Fruit fly (Drosophila melanogaster): Measurements from ENCODE around the gene Rox8.
A peak's percentile ranks its signal among the peaks of the same experiment; 100 is the strongest.

Rox8 gene

DNA sequence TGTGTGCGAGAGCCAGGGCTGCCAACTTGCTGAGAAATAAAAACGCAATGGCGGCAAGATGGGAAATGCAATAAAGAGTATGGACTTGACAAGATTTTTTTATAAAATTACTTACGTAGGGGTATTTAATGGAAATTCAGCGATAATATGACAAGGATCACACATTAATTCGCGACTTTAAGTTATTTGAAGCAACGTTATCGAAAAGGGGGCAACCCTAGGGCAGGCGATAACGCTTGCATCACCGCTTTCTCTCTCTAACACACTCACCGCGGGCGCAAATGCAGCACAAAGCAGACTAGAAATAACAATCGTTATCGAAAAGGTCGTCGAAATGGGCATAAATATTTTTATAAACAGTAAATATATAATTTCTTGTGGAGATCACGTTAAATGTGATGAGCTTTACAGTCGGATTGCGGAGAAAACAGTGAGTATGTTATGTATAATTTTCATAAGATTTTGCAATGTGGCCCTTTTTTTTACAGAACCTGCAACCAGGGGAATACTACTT, at the start of gene Rox8 (continued):
- TF ChIP-seq CG15601 (tag; optimal IDR thresholded peaks at IDR 0.05) (peak; percentile 21), CG8765 (GFP tag; IDR thresholded peaks at IDR 0.05) (no peak), CG10959 (GFP tag; IDR thresholded peaks at IDR 0.05) (no peak), CG1792 (GFP tag; optimal IDR thresholded peaks at IDR 0.05) (no peak), CG11085 (GFP tag; IDR thresholded peaks at IDR 0.05) (no peak), Elba2 (GFP tag; optimal IDR thresholded peaks at IDR 0.05) (no peak), CG7839 (tag; optimal IDR thresholded peaks at IDR 0.05) (peak; percentile 24), cato (GFP tag; optimal IDR thresholded peaks at IDR 0.05; ENCODE audit: borderline replicate concordance) (no peak), CG1832 (GFP tag; optimal IDR thresholded peaks at IDR 0.05) (peak; percentile 67), CG1602 (GFP tag; optimal IDR thresholded peaks at IDR 0.05) (peak; percentile 14), H15 (GFP tag; IDR thresholded peaks at IDR 0.05) (no peak), oc (tag; optimal IDR thresholded peaks at IDR 0.05) (no peak), Ada2b (GFP tag; IDR thresholded peaks at IDR 0.05) (no peak), bigmax (GFP tag; optimal IDR thresholded peaks at IDR 0.05) (no peak), rib (GFP tag; IDR thresholded peaks at IDR 0.05) (no peak), CG18011 (GFP tag; optimal IDR thresholded peaks at IDR 0.05) (no peak), tio (GFP tag; optimal IDR thresholded peaks at IDR 0.05) (no peak), HLH4C (GFP tag; IDR thresholded peaks at IDR 0.05; ENCODE audit: partially characterized antibody) (peak; percentile 70), nmo (GFP tag; optimal IDR thresholded peaks at IDR 0.05) (peak; percentile 68), usp (GFP tag; optimal IDR thresholded peaks at IDR 0.05) (no peak), CG17568 (GFP tag; optimal IDR thresholded peaks at IDR 0.05) (peak; percentile 10), CG13123 (GFP tag; optimal IDR thresholded peaks at IDR 0.05) (no peak), maf-S (GFP tag; optimal IDR thresholded peaks at IDR 0.05) (no peak), CG2129 (GFP tag; IDR thresholded peaks at IDR 0.05; ENCODE audit: partially characterized antibody) (no peak), sens-2 (GFP tag; IDR thresholded peaks at IDR 0.05) (no peak), zfh1 (GFP tag; IDR thresholded peaks at IDR 0.05) (no peak), chm (GFP tag; IDR thresholded peaks at IDR 0.05) (no peak), jing (GFP tag; optimal IDR thresholded peaks at IDR 0.05) (no peak), CG12769 (tag; optimal IDR thresholded peaks at IDR 0.05) (peak; percentile 20), CG15479 (GFP tag; optimal IDR thresholded peaks at IDR 0.05) (peak; percentile 83), CG12942 (GFP tag; optimal IDR thresholded peaks at IDR 0.05) (no peak), NC2α (GFP tag; optimal IDR thresholded peaks at IDR 0.05) (no peak), lilli (GFP tag; optimal IDR thresholded peaks at IDR 0.05) (peak; percentile 58), CG8359 (GFP tag; optimal IDR thresholded peaks at IDR 0.05; ENCODE audit: borderline replicate concordance) (no peak), seq (GFP tag; IDR thresholded peaks at IDR 0.05) (peak; percentile 35; the same call in 1 of the 2 replicates), Sox100B (GFP tag; optimal IDR thresholded peaks at IDR 0.05) (no peak), vnd (GFP tag; IDR thresholded peaks at IDR 0.05; ENCODE audit: partially characterized antibody) (peak; percentile 55; the same call in 2 of the 3 replicates), emc (GFP tag; optimal IDR thresholded peaks at IDR 0.05) (no peak), fd3F (GFP tag; optimal IDR thresholded peaks at IDR 0.05) (no peak), btn (GFP tag; optimal IDR thresholded peaks at IDR 0.05) (no peak), dmrt99B (tag; optimal IDR thresholded peaks at IDR 0.05) (no peak), CG10431 (GFP tag; optimal IDR thresholded peaks at IDR 0.05) (peak; percentile 21), CG17328 (GFP tag; IDR thresholded peaks at IDR 0.05) (no peak), CkIIα-i1 (GFP tag; IDR thresholded peaks at IDR 0.05) (no peak), Ravus (GFP tag; IDR thresholded peaks at IDR 0.05) (no peak), CG10274 (GFP tag; optimal IDR thresholded peaks at IDR 0.05) (no peak), unpg (GFP tag; optimal IDR thresholded peaks at IDR 0.05) (peak; percentile 43), HmgZ (tag; optimal IDR thresholded peaks at IDR 0.05) (peak; percentile 60), CG3163 (GFP tag; optimal IDR thresholded peaks at IDR 0.05) (peak; percentile 31), hb (GFP tag; IDR thresholded peaks at IDR 0.05; ENCODE audit: partially characterized antibody) (0 out of 3 replicates have a peak, but pooled peaks have one; percentile 58), salm (tag; optimal IDR thresholded peaks at IDR 0.05) (no peak)

Measured in whole organism, embryonic.